Worm (Caenorhabditis elegans) whole organism, midembryonic: Measurements from ENCODE around the gene nhr-277.

Source experiments
- T22C8.4 ChIP-seq: fragments of 200-800 bp; sonication (Bioruptor generic); IDR thresholded peaks from 2 replicates; pipeline ENCODE4 v1.3.6; 2022; ENCODE audit warnings: missing genetic modification characterization, missing compliant biosample characterization
- cog-1 ChIP-seq: sonication (generic microtip); optimal IDR thresholded peaks from 2 replicates; lab custom pipeline; 2016; ENCODE audit warnings: missing genetic modification characterization, missing compliant biosample characterization
- flt-1 ChIP-seq: fragments of 200-800 bp; sonication (Bioruptor generic); IDR thresholded peaks from 2 replicates; pipeline ENCODE4 v1.3.6; 2022; ENCODE audit warnings: missing genetic modification characterization, missing compliant biosample characterization
- tab-1 ChIP-seq: fragments of 200-800 bp; sonication (Bioruptor generic); IDR thresholded peaks from 2 replicates; pipeline ENCODE4 v1.3.6; 2022; ENCODE audit warnings: missing genetic modification characterization, missing compliant biosample characterization
- ztf-23 ChIP-seq: fragments of 200-800 bp; sonication (Bioruptor generic); IDR thresholded peaks from 2 replicates; pipeline ENCODE4 v1.3.6; 2022; ENCODE audit warnings: missing genetic modification reagents, missing genetic modification characterization, missing compliant biosample characterization

DNA sequence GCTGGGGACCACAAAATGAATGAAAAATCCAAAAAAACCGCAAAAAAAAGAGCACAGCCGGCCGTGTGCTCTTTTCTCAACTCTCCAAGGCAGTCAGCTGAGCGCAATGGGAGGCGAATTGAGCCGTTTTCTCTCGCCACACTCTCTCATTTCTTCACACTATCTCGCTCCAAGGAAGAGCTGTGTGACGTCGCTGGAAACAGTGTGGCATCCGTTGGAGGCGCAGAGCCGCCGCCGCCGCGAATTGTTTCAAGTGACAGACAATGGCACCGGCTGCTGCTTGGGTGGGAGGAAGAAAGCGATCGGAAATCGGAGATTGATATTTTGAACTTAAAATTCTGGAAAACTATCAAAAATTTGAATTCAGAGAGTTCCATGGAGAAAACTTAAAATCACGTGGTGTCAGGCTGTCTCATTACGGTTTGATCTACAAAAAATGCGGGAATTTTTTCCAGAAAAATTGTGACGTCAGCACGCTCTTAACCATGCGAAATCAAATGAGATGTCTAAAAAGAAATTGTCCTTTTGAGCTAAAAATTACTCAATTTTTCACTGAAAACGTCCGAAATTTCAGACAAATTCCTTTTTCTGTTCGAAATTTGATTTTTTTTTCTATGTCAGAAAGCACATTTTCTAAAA, 33.3 kb downstream of the nhr-277 start:
- no peak for TF ChIP-seq T22C8.4
- TF ChIP-seq tab-1, result no peak
- TF ChIP-seq ztf-23 (GFP tag; lab: Robert Waterston, UW), result no peak
- no peak for TF ChIP-seq flt-1 (GFP tag; lab: Robert Waterston, UW)
- no peak for TF ChIP-seq cog-1
